Worm (Caenorhabditis elegans): ENCODE data around the gene ver-3.

ver-3 gene

DNA sequence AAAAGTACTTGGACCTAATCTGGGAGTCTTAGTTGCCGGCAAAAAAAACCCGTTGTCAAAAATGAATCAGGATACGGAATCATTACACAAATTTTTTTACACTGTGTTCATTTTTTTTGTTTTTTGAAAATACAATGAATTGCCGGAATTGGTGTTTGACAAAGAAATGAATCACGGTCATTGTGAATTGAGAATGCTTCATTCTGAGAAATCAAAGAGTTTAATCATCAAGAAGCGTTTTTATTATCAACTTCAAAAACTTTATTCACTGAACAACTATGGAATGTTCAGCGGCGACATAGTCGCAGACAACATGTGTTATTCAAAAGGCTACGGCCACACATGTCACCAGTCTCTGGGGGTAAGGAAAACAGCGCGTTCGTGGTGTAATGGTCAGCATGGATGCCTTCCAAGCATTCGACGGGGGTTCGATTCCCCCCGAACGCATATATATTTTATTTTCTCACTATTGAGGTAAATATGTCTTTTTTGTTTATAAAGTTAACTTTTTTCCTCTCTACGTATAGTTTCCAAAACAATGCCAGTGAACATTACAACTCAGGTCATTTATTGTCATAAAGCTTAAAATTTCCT lies 28.7 kb upstream of the ver-3 start, which contains the start of gene nas-10 (continued):
- TF ChIP-seq nfya-1 (tag; optimal IDR thresholded peaks at IDR 0.05; ENCODE audit: borderline replicate concordance, insufficient read depth) = no peak
- TF ChIP-seq C06A6.2 (GFP tag; conservative IDR thresholded peaks at IDR 0.05) = no peak
- peak; percentile 83 for TF ChIP-seq snpc-4 (GFP tag; optimal IDR thresholded peaks at IDR 0.05)
- TF ChIP-seq snpc-4 (tag; optimal IDR thresholded peaks at IDR 0.05) = peak in 1 of 4 experiments; percentile 78
- TF ChIP-seq hlh-26 (GFP tag; conservative IDR thresholded peaks at IDR 0.05) = no peak
- TF ChIP-seq Y95B8A.8 (GFP tag; IDR thresholded peaks at IDR 0.05) = no peak
- TF ChIP-seq hsf-1 (GFP tag; IDR thresholded peaks at IDR 0.05) = no peak
- TF ChIP-seq gei-17 (GFP tag; optimal IDR thresholded peaks at IDR 0.05) = no peak
- TF ChIP-seq egl-44 (GFP tag; IDR thresholded peaks at IDR 0.05) = peak; percentile 88
- TF ChIP-seq K11D2.4 (GFP tag; IDR thresholded peaks at IDR 0.05) = 0 out of 2 replicates have a peak, but pooled peaks have one; percentile 45
- peak; percentile 91 for TF ChIP-seq rpc-1 (optimal IDR thresholded peaks at IDR 0.05)
- peak; percentile 96 for TF ChIP-seq rpc-1 (tag; optimal IDR thresholded peaks at IDR 0.05)
- peak; percentile 2 for TF ChIP-seq zim-3 (tag; optimal IDR thresholded peaks at IDR 0.05)
- no peak for TF ChIP-seq ama-1 (optimal IDR thresholded peaks at IDR 0.05)
- no peak for TF ChIP-seq ama-1 (GFP tag; optimal IDR thresholded peaks at IDR 0.05)
- TF ChIP-seq T26A5.8 (tag; optimal IDR thresholded peaks at IDR 0.05) = peak; percentile 27
- peak; percentile 76 for TF ChIP-seq ZK185.1 (tag; optimal IDR thresholded peaks at IDR 0.05; ENCODE audit: poor library complexity, severe bottlenecking)
- TF ChIP-seq F52B5.7 (tag; optimal IDR thresholded peaks at IDR 0.05) = peak; percentile 65
- TF ChIP-seq ceh-100 (GFP tag; IDR thresholded peaks at IDR 0.05) = no peak
- peak; percentile 87 to 91 for TF ChIP-seq rec-8 (tag; optimal IDR thresholded peaks at IDR 0.05)
- TF ChIP-seq attf-5 (GFP tag; optimal IDR thresholded peaks at IDR 0.05) = peak; percentile 69
- peak; percentile 37 for TF ChIP-seq ztf-26 (tag; optimal IDR thresholded peaks at IDR 0.05)
- TF ChIP-seq lag-1 (GFP tag; IDR thresholded peaks at IDR 0.05) = no peak
- TF ChIP-seq F10E7.11 (tag; optimal IDR thresholded peaks at IDR 0.05) = no peak
- peak; percentile 85 for TF ChIP-seq pbrm-1 (GFP tag; IDR thresholded peaks at IDR 0.05)
- no peak for TF ChIP-seq sdz-38 (tag; optimal IDR thresholded peaks at IDR 0.05)
- TF ChIP-seq rcor-1 (GFP tag; IDR thresholded peaks at IDR 0.05) = peak; percentile 73
- no peak for TF ChIP-seq nhr-80 (tag; optimal IDR thresholded peaks at IDR 0.05)
- no peak for TF ChIP-seq madf-8 (GFP tag; conservative IDR thresholded peaks at IDR 0.05)
- TF ChIP-seq attf-6 (GFP tag; IDR thresholded peaks at IDR 0.05) = no peak
- no peak for TF ChIP-seq lsl-1 (GFP tag; optimal IDR thresholded peaks at IDR 0.05)
- no peak for TF ChIP-seq tbx-9 (tag; optimal IDR thresholded peaks at IDR 0.05; ENCODE audit: borderline replicate concordance)
- TF ChIP-seq Y56A3A.18 (GFP tag; IDR thresholded peaks at IDR 0.05) = peak; percentile 93
- TF ChIP-seq atf-7 (tag; optimal IDR thresholded peaks at IDR 0.05) = peak; percentile 22
- TF ChIP-seq ceh-27 (GFP tag; optimal IDR thresholded peaks at IDR 0.05) = peak; percentile 40
- no peak for TF ChIP-seq ceh-91 (GFP tag; IDR thresholded peaks at IDR 0.05)
- no peak for TF ChIP-seq repo-1 (tag; optimal IDR thresholded peaks at IDR 0.05)
- peak; percentile 4 for TF ChIP-seq F57A8.1 (GFP tag; optimal IDR thresholded peaks at IDR 0.05)
- TF ChIP-seq cebp-1 (GFP tag; IDR thresholded peaks at IDR 0.05) = no peak; the same call in 1 of the 2 replicates
- no peak for TF ChIP-seq cebp-1 (tag; optimal IDR thresholded peaks at IDR 0.05)
- TF ChIP-seq Y67H2A.10 (GFP tag; conservative IDR thresholded peaks at IDR 0.05) = no peak
- no peak for TF ChIP-seq lin-54 (GFP tag; optimal IDR thresholded peaks at IDR 0.05)
- TF ChIP-seq lsy-27 (tag; optimal IDR thresholded peaks at IDR 0.05; ENCODE audit: borderline replicate concordance, insufficient read depth) = peak; percentile 26
- TF ChIP-seq madf-3 (GFP tag; IDR thresholded peaks at IDR 0.05) = no peak
- no peak for TF ChIP-seq Y53G8AR.9 (GFP tag; conservative IDR thresholded peaks at IDR 0.05)
- TF ChIP-seq lin-35 (GFP tag; optimal IDR thresholded peaks at IDR 0.05) = no peak
- TF ChIP-seq T07F8.4 (tag; optimal IDR thresholded peaks at IDR 0.05) = peak; percentile 39
- peak; percentile 89 for TF ChIP-seq mes-4 (tag; optimal IDR thresholded peaks at IDR 0.05)
- TF ChIP-seq let-526 (GFP tag; IDR thresholded peaks at IDR 0.05) = peak; percentile 81
